Worm (Caenorhabditis elegans): ENCODE results near the gene clec-210.

DNA sequence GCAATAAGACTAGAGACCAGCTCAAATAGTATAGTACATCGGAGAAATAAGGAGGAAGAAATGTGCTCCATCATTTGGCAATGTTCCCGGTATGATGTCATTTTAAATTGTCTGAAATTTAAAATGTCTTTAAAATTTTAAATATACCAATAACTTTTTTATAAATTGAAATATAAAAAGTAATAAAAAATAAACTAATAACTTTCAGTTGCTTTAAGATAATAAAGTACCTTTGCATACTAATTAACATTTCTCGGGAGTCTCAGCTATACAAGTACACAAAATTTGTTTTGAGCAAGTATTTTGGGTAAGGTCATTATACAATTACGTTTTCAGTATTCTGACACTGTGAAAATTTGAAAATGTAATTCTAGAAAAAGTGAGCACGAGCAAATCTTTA, 33.7 kb downstream of the clec-210 start, which contains the start of gene srab-6:
- TF ChIP-seq egl-27 (tag; optimal IDR thresholded peaks at IDR 0.05) (no peak), ztf-11 (tag; optimal IDR thresholded peaks at IDR 0.05) (no peak), elt-2 (tag; optimal IDR thresholded peaks at IDR 0.05) (no peak)

Data from whole organism, L3 larva.